Worm (Caenorhabditis elegans) whole organism, late embryonic: ENCODE data around the gene R07E4.1.
A peak's percentile ranks its signal among the peaks of the same experiment; 100 is the strongest.

Experiments used
- C08G9.2 ChIP-seq: sonication (generic microtip); optimal IDR thresholded peaks from 2 replicates; lab custom pipeline; 2016; ENCODE audit warnings: mild to moderate bottlenecking, missing genetic modification characterization, moderate library complexity, missing compliant biosample characterization
- F13H6.1 ChIP-seq: sonication (generic microtip); optimal IDR thresholded peaks from 2 replicates; lab custom pipeline; 2016; ENCODE audit warnings: missing genetic modification characterization, missing compliant biosample characterization
- K02D7.2 ChIP-seq: sonication (generic microtip); optimal IDR thresholded peaks from 2 replicates; lab custom pipeline; 2017; ENCODE audit warnings: mild to moderate bottlenecking, missing genetic modification characterization, missing compliant biosample characterization
- Y22D7AL.16 ChIP-seq: sonication (generic microtip); optimal IDR thresholded peaks from 2 replicates; lab custom pipeline; 2016; ENCODE audit warnings: missing genetic modification characterization, missing compliant biosample characterization
- ahr-1 ChIP-seq: sonication (generic microtip); optimal IDR thresholded peaks from 2 replicates; lab custom pipeline; 2016; ENCODE audit warnings: missing genetic modification characterization, missing compliant biosample characterization
- ama-1 ChIP-seq: fragments of 150-350 bp; optimal IDR thresholded peaks from 2 replicates; lab custom pipeline; 2014
- ceh-18 ChIP-seq: sonication (generic microtip); optimal IDR thresholded peaks from 2 replicates; lab custom pipeline; 2016; ENCODE audit warnings: missing genetic modification characterization, missing compliant biosample characterization
- ceh-24 ChIP-seq: sonication (generic microtip); optimal IDR thresholded peaks from 2 replicates; lab custom pipeline; 2016; ENCODE audit warnings: mild to moderate bottlenecking, missing genetic modification characterization, missing compliant biosample characterization
- ceh-30 ChIP-seq: fragments of 150-350 bp; optimal IDR thresholded peaks from 2 replicates; lab custom pipeline; 2014; ENCODE audit warnings: missing biosample characterization, missing genetic modification characterization
- ceh-34 ChIP-seq: sonication (generic microtip); optimal IDR thresholded peaks from 2 replicates; lab custom pipeline; 2016; ENCODE audit warnings: mild to moderate bottlenecking, missing genetic modification characterization, missing compliant biosample characterization
- ceh-45 ChIP-seq: fragments of 200-800 bp; sonication (Bioruptor generic); IDR thresholded peaks from 2 replicates; pipeline ENCODE4 v1.3.6; 2022; ENCODE audit warnings: missing genetic modification reagents, missing genetic modification characterization, missing compliant biosample characterization
- ceh-9 ChIP-seq: sonication (generic microtip); optimal IDR thresholded peaks from 2 replicates; lab custom pipeline; 2016; ENCODE audit warnings: mild to moderate bottlenecking, missing genetic modification characterization, inconsistent platforms, missing compliant biosample characterization
- che-1 ChIP-seq: sonication (generic microtip); optimal IDR thresholded peaks from 2 replicates; lab custom pipeline; 2016; ENCODE audit warnings: mild to moderate bottlenecking, missing genetic modification characterization, missing compliant biosample characterization
- elt-2 ChIP-seq: sonication (generic microtip); optimal IDR thresholded peaks from 2 replicates; lab custom pipeline; 2016; ENCODE audit warnings: missing genetic modification reagents, missing genetic modification characterization, missing compliant biosample characterization
- elt-4 ChIP-seq: sonication (generic microtip); optimal IDR thresholded peaks from 2 replicates; lab custom pipeline; 2016; ENCODE audit warnings: missing genetic modification characterization, missing compliant biosample characterization
- eyg-1 ChIP-seq: sonication (generic microtip); optimal IDR thresholded peaks from 2 replicates; lab custom pipeline; 2016; ENCODE audit warnings: missing genotype, missing genetic modification characterization, missing compliant biosample characterization
- fax-1 ChIP-seq: sonication (generic microtip); optimal IDR thresholded peaks from 2 replicates; lab custom pipeline; 2016; ENCODE audit warnings: missing genotype, missing genetic modification characterization, missing compliant biosample characterization
- fkh-10 ChIP-seq: fragments of 150-350 bp; optimal IDR thresholded peaks from 2 replicates; lab custom pipeline; 2014; ENCODE audit warnings: missing biosample characterization, missing genetic modification reagents, missing genetic modification characterization
- hlh-13 ChIP-seq: fragments of 200-800 bp; sonication (Bioruptor generic); optimal IDR thresholded peaks from 2 replicates; lab custom pipeline; 2018; ENCODE audit warnings: mild to moderate bottlenecking, missing genetic modification characterization, missing compliant biosample characterization
- hlh-6 ChIP-seq: sonication (generic microtip); optimal IDR thresholded peaks from 2 replicates; lab custom pipeline; 2016; ENCODE audit warnings: missing genotype, missing genetic modification characterization, missing compliant biosample characterization
- nfya-1 ChIP-seq: sonication (generic microtip); optimal IDR thresholded peaks from 2 replicates; lab custom pipeline; 2017; ENCODE audit warnings: missing genetic modification characterization, mild to moderate bottlenecking, missing compliant biosample characterization, antibody characterized with exemption, moderate library complexity
- nhr-232 ChIP-seq: sonication (generic microtip); optimal IDR thresholded peaks from 2 replicates; lab custom pipeline; 2016; ENCODE audit warnings: missing genetic modification characterization, missing compliant biosample characterization
- npax-4 ChIP-seq: sonication (generic microtip); optimal IDR thresholded peaks from 2 replicates; lab custom pipeline; 2016; ENCODE audit warnings: missing genetic modification characterization, missing compliant biosample characterization
- odd-2 ChIP-seq: sonication (generic microtip); optimal IDR thresholded peaks from 2 replicates; lab custom pipeline; 2017; ENCODE audit warnings: antibody characterized with exemption, mild to moderate bottlenecking, missing genetic modification characterization, missing compliant biosample characterization
- pha-4 ChIP-seq: fragments of 150-350 bp; optimal IDR thresholded peaks from 2 replicates; lab custom pipeline; 2018; ENCODE audit warnings: missing biosample characterization, missing genetic modification reagents, missing genetic modification characterization
- pqm-1 ChIP-seq: sonication (generic microtip); optimal IDR thresholded peaks from 2 replicates; lab custom pipeline; 2016; ENCODE audit warnings: missing genetic modification characterization, missing compliant biosample characterization
- ref-2 ChIP-seq: sonication (generic microtip); optimal IDR thresholded peaks from 2 replicates; lab custom pipeline; 2016; ENCODE audit warnings: missing genetic modification characterization, missing compliant biosample characterization
- rnt-1 ChIP-seq: sonication (generic microtip); optimal IDR thresholded peaks from 2 replicates; lab custom pipeline; 2016; ENCODE audit warnings: missing genetic modification characterization, missing compliant biosample characterization
- sox-4 ChIP-seq: sonication (generic microtip); optimal IDR thresholded peaks from 2 replicates; lab custom pipeline; 2017; ENCODE audit warnings: mild to moderate bottlenecking, missing genetic modification characterization, inconsistent platforms, missing compliant biosample characterization
- tbx-2 ChIP-seq: sonication (generic microtip); optimal IDR thresholded peaks from 2 replicates; lab custom pipeline; 2016; ENCODE audit warnings: missing genetic modification characterization, missing compliant biosample characterization
- tbx-7 ChIP-seq: sonication (generic microtip); optimal IDR thresholded peaks from 2 replicates; lab custom pipeline; 2016; ENCODE audit warnings: missing genotype, missing genetic modification characterization, missing compliant biosample characterization
- ttx-3 ChIP-seq: sonication (generic microtip); optimal IDR thresholded peaks from 2 replicates; lab custom pipeline; 2016; ENCODE audit warnings: missing genetic modification reagents, missing genetic modification characterization, missing compliant biosample characterization
- unc-3 ChIP-seq, 2 experiments: fragments of 200-800 bp in 1 of 2; sonication (Bioruptor generic) in 1 of 2; sonication (generic microtip) in 1 of 2; conservative IDR thresholded peaks in 1 of 2; optimal IDR thresholded peaks in 1 of 2; 2 replicates each; pipeline versions ENCODE4 v1.3.6 to Lab custom; 2016 to 2022; ENCODE audit warnings: missing compliant biosample characterization in 2 of 2, missing genetic modification characterization in 2 of 2, missing genetic modification reagents in 1 of 2
- unc-55 ChIP-seq: sonication (generic microtip); optimal IDR thresholded peaks from 2 replicates; lab custom pipeline; 2017; ENCODE audit warnings: missing biosample characterization, missing genetic modification reagents, missing genetic modification characterization
- unc-86 ChIP-seq: sonication (generic microtip); optimal IDR thresholded peaks from 2 replicates; lab custom pipeline; 2016; ENCODE audit warnings: missing genetic modification characterization, missing compliant biosample characterization
- zip-5 ChIP-seq: sonication (generic microtip); optimal IDR thresholded peaks from 2 replicates; lab custom pipeline; 2016; ENCODE audit warnings: missing genetic modification characterization, missing compliant biosample characterization

Gene R07E4.1

DNA sequence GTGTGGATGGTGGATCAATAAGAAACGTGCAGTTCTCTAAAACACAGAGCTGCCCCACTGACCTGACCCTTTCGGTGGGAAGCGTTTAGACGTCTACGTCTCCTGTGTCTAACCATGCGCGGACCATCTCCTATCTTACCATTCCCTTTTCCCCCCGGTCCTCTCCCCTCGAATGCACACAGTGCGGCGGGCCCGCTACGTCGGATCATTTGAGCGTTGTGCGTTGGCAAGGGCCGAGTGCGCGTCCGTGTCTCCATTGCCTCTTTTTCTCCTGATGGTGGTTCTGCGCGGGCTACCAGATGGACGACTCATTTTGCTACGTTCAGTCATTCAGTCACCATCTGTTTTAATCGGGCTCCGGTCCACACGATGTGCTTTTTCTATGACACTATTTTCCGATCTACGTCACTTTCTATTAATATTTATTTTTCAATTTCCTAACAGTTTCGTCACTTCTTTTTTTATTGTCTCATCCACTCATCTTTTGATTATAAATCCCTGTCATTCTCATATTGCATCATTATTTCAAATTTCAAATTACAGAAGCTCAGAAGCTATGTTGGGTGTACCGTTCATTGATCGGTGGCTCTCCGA lies 36.8 kb downstream of the R07E4.1 start, which contains the start of gene inx-3 (continued):
- TF ChIP-seq Y22D7AL.16 (tag; lab: Kevin White, UChicago), result no peak
- TF ChIP-seq F13H6.1 (tag; lab: Kevin White, UChicago), result no peak
- TF ChIP-seq ceh-34 (tag; lab: Kevin White, UChicago), result peak; percentile 56
- no peak for TF ChIP-seq fkh-10 (GFP tag; lab: Kevin White, UChicago)
- peak; percentile 24 for TF ChIP-seq C08G9.2 (tag; lab: Kevin White, UChicago)
- peak; percentile 32 for TF ChIP-seq hlh-6 (tag; lab: Kevin White, UChicago)
- TF ChIP-seq nhr-232, result peak; percentile 24
- TF ChIP-seq unc-55 (GFP tag; lab: Kevin White, UChicago), result no peak
- TF ChIP-seq ceh-45, result no peak
- no peak for TF ChIP-seq fax-1 (tag; lab: Kevin White, UChicago)
- TF ChIP-seq pha-4 (tag; lab: Kevin White, UChicago), result no peak
- no peak for TF ChIP-seq che-1 (tag; lab: Kevin White, UChicago)
- TF ChIP-seq ceh-18 (tag; lab: Kevin White, UChicago), result no peak
- TF ChIP-seq rnt-1 (tag; lab: Kevin White, UChicago), result no peak
- TF ChIP-seq ceh-9 (tag; lab: Kevin White, UChicago), result no peak
- peak; percentile 38 for TF ChIP-seq ref-2 (tag; lab: Kevin White, UChicago)

- TF ChIP-seq F13H6.1 (tag; lab: Kevin White, UChicago) (no peak), odd-2 (no peak), unc-86 (no peak), Y22D7AL.16 (tag; lab: Kevin White, UChicago) (no peak), sox-4 (tag; lab: Kevin White, UChicago) (no peak), nfya-1 (tag; lab: Kevin White, UChicago) (no peak), ahr-1 (tag; lab: Kevin White, UChicago) (no peak), K02D7.2 (tag; lab: Kevin White, UChicago) (no peak), ref-2 (tag; lab: Kevin White, UChicago) (no peak)
These were observed 40.2 kb downstream of the R07E4.1 start, which contains the start of gene F22F4.9 for ce11 chrX:5999103-5999554. TSS of gene F22F4.9 (minus strand) at chrX:5999504.

DNA sequence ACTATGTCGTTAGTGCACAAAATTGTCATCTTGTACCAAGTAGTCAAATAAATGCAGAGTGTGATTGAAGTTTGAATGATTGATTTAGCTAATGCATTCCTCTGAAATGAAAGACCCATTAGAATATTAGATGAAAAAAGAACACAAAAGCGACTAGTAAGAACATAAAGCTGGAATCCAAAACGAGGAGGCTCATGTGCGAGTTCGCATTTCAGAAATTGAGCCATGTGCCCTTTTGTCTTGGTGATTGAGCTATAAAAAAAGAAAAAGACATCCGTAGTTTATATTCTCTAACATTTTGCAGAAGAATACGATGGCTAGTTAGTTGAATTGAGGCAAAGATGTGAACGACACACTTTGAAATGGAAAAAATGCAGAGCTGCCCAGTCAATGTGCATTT lies 42.5 kb downstream of the R07E4.1 start, which contains the start of gene F22F4.4:
TSS of gene F22F4.4 (minus strand) at position 101 of the 400 bp plus-strand sequence.
- TF ChIP-seq ttx-3, result no peak
- no peak for TF ChIP-seq unc-3 (GFP tag; conservative IDR thresholded peaks at IDR 0.05; lab: Robert Waterston, UW)
- TF ChIP-seq unc-3 (tag; optimal IDR thresholded peaks at IDR 0.05; lab: Kevin White, UChicago), result no peak
- TF ChIP-seq hlh-6 (tag; lab: Kevin White, UChicago), result no peak
- TF ChIP-seq K02D7.2 (tag; lab: Kevin White, UChicago), result no peak
- no peak for TF ChIP-seq ama-1 (lab: Kevin White, UChicago)
- TF ChIP-seq tbx-7 (tag; lab: Kevin White, UChicago), result no peak

ce11 chrX:6002479-6002878 lies 43.6 kb downstream of the R07E4.1 start:
- TF ChIP-seq sox-4 (tag; lab: Kevin White, UChicago) (no peak), ceh-24 (tag; lab: Kevin White, UChicago) (no peak), npax-4 (tag; lab: Kevin White, UChicago) (no peak)

ce11 chrX:6003853-6004252 lies 44.9 kb downstream of the R07E4.1 start, which contains the start of gene sups-1:
TSS of gene sups-1 (plus strand) at chrX:6004153.
- TF ChIP-seq elt-2 (tag; lab: Kevin White, UChicago) (no peak), che-1 (tag; lab: Kevin White, UChicago) (no peak), rnt-1 (tag; lab: Kevin White, UChicago) (no peak), ttx-3 (no peak)
- TF ChIP-seq, all 69 proteins: peak for 0

- TF ChIP-seq eyg-1 (tag; lab: Kevin White, UChicago) (no peak), ceh-18 (tag; lab: Kevin White, UChicago) (no peak), tbx-2 (tag; lab: Kevin White, UChicago) (no peak), unc-55 (GFP tag; lab: Kevin White, UChicago) (no peak), zip-5 (tag; lab: Kevin White, UChicago) (no peak), ceh-30 (no peak), pqm-1 (tag; lab: Kevin White, UChicago) (no peak), fax-1 (tag; lab: Kevin White, UChicago) (no peak), hlh-13 (GFP tag; lab: Kevin White, UChicago) (no peak), elt-4 (tag; lab: Kevin White, UChicago) (no peak), unc-3 (GFP tag; conservative IDR thresholded peaks at IDR 0.05; lab: Robert Waterston, UW) (no peak), unc-3 (tag; optimal IDR thresholded peaks at IDR 0.05; lab: Kevin White, UChicago) (no peak), tbx-7 (tag; lab: Kevin White, UChicago) (no peak)
These were observed 45.4 kb downstream of the R07E4.1 start for ce11 chrX:6004315-6004714.
